Fruit fly (Drosophila melanogaster) whole organism, embryonic: ENCODE results near the gene DNAlig4.

Experiments
- Atf6 ChIP-seq: fragments of 200-800 bp; sonication (Bioruptor generic); IDR thresholded peaks from 2 replicates; pipeline ENCODE4 v1.3.6; 2022; ENCODE audit warnings: missing biosample characterization, missing genetic modification characterization
- CG10366 ChIP-seq: fragments of 200-800 bp; sonication (Bioruptor generic); IDR thresholded peaks from 2 replicates; pipeline ENCODE4 v1.3.6; 2022; ENCODE audit warnings: missing biosample characterization, missing genetic modification characterization
- CG10543 ChIP-seq: fragments of 200-800 bp; sonication (Bioruptor generic); optimal IDR thresholded peaks from 3 replicates; lab custom pipeline; 2017; ENCODE audit warnings: missing biosample characterization, mild to moderate bottlenecking, missing genetic modification characterization, moderate library complexity
- CG11456 ChIP-seq: fragments of 200-800 bp; sonication (Bioruptor generic); IDR thresholded peaks from 3 replicates; pipeline ENCODE4 v1.3.6; 2022; ENCODE audit warnings: missing biosample characterization, missing genetic modification characterization
- CG11723 ChIP-seq: fragments of 200-800 bp; sonication (Bioruptor generic); optimal IDR thresholded peaks from 2 replicates; lab custom pipeline; 2017; ENCODE audit warnings: missing biosample characterization, mild to moderate bottlenecking, missing genetic modification characterization
- CG12299 ChIP-seq: fragments of 200-800 bp; sonication (Bioruptor generic); optimal IDR thresholded peaks from 2 replicates; lab custom pipeline; 2018; ENCODE audit warnings: missing biosample characterization, mild to moderate bottlenecking, missing genetic modification characterization
- CG16815 ChIP-seq: fragments of 200-800 bp; sonication (Bioruptor generic); optimal IDR thresholded peaks from 3 replicates; lab custom pipeline; 2017; ENCODE audit warnings: missing biosample characterization, mild to moderate bottlenecking, missing genetic modification characterization
- CG17912 ChIP-seq: fragments of 200-800 bp; sonication (Bioruptor generic); optimal IDR thresholded peaks from 2 replicates; lab custom pipeline; 2018; ENCODE audit warnings: missing biosample characterization, mild to moderate bottlenecking, missing genetic modification characterization
- CG18764 ChIP-seq: fragments of 200-800 bp; sonication (Bioruptor generic); optimal IDR thresholded peaks from 3 replicates; lab custom pipeline; 2016; ENCODE audit warnings: missing biosample characterization, missing genetic modification characterization
- CG2120 ChIP-seq: fragments of 200-800 bp; sonication (Bioruptor generic); optimal IDR thresholded peaks from 3 replicates; lab custom pipeline; 2016; ENCODE audit warnings: missing biosample characterization, missing genetic modification characterization
- CG2712 ChIP-seq: fragments of 200-800 bp; optimal IDR thresholded peaks from 3 replicates; lab custom pipeline; 2019; ENCODE audit warnings: missing biosample characterization, mild to moderate bottlenecking, missing genetic modification characterization, moderate library complexity
- CG30020 ChIP-seq: fragments of 200-800 bp; optimal IDR thresholded peaks from 2 replicates; lab custom pipeline; 2019; ENCODE audit warnings: missing biosample characterization, mild to moderate bottlenecking, missing genetic modification characterization, moderate library complexity
- CG30403 ChIP-seq: fragments of 200-800 bp; sonication (Bioruptor generic); optimal IDR thresholded peaks from 3 replicates; lab custom pipeline; 2016; ENCODE audit warnings: missing biosample characterization, missing genetic modification characterization
- CG34376 ChIP-seq: fragments of 200-800 bp; sonication (Bioruptor generic); optimal IDR thresholded peaks from 2 replicates; lab custom pipeline; 2018; ENCODE audit warnings: missing biosample characterization, mild to moderate bottlenecking, missing genetic modification characterization
- CG3838 ChIP-seq: fragments of 200-800 bp; sonication (Bioruptor generic); optimal IDR thresholded peaks from 3 replicates; lab custom pipeline; 2016; ENCODE audit warnings: missing biosample characterization, missing genetic modification characterization
- CG42726 ChIP-seq: fragments of 200-800 bp; sonication (Bioruptor generic); IDR thresholded peaks from 2 replicates; pipeline ENCODE4 v1.3.6; 2022; ENCODE audit warnings: missing biosample characterization, missing genetic modification characterization; ENCODE audit not compliant: partially characterized antibody
- CG4617 ChIP-seq: fragments of 200-800 bp; sonication (Bioruptor generic); optimal IDR thresholded peaks from 3 replicates; lab custom pipeline; 2016; ENCODE audit warnings: missing biosample characterization, missing genetic modification characterization, borderline replicate concordance
- CG5245 ChIP-seq: fragments of 200-800 bp; sonication (Bioruptor generic); optimal IDR thresholded peaks from 3 replicates; lab custom pipeline; 2016; ENCODE audit warnings: missing biosample characterization, missing genetic modification characterization
- CG6272 ChIP-seq: fragments of 200-800 bp; sonication (Bioruptor generic); IDR thresholded peaks from 2 replicates; pipeline ENCODE4 v1.3.6; 2022; ENCODE audit warnings: missing biosample characterization, missing genetic modification characterization
- CG6654 ChIP-seq: fragments of 200-800 bp; sonication (Bioruptor generic); optimal IDR thresholded peaks from 2 replicates; lab custom pipeline; 2017; ENCODE audit warnings: missing biosample characterization, mild to moderate bottlenecking, missing genetic modification characterization
- CG8089 ChIP-seq: fragments of 200-800 bp; sonication (Bioruptor generic); optimal IDR thresholded peaks from 3 replicates; lab custom pipeline; 2016; ENCODE audit warnings: missing biosample characterization, missing genetic modification characterization
- CG8359 ChIP-seq: fragments of 200-800 bp; sonication (Bioruptor generic); optimal IDR thresholded peaks from 2 replicates; lab custom pipeline; 2017; ENCODE audit warnings: missing biosample characterization, mild to moderate bottlenecking, missing genetic modification characterization, borderline replicate concordance
- CG9215 ChIP-seq: fragments of 200-800 bp; sonication (Bioruptor generic); IDR thresholded peaks from 2 replicates; pipeline ENCODE4 v1.3.6; 2022; ENCODE audit warnings: missing biosample characterization, missing genetic modification characterization
- Dp ChIP-seq: fragments of 200-800 bp; sonication (Bioruptor generic); optimal IDR thresholded peaks from 2 replicates; lab custom pipeline; 2018; ENCODE audit warnings: missing biosample characterization, mild to moderate bottlenecking, missing genetic modification characterization, moderate library complexity
- GATAe ChIP-seq: fragments of 200-800 bp; sonication (Bioruptor generic); conservative IDR thresholded peaks from 2 replicates; pipeline ENCODE4 v1.3.6; 2022; ENCODE audit warnings: missing biosample characterization, missing genetic modification characterization
- HLH3B ChIP-seq: fragments of 200-800 bp; sonication (Bioruptor generic); IDR thresholded peaks from 2 replicates; pipeline ENCODE4 v1.3.6; 2022; ENCODE audit warnings: missing biosample characterization, missing genetic modification characterization
- HmgD ChIP-seq: fragments of 200-800 bp; sonication (Bioruptor generic); optimal IDR thresholded peaks from 3 replicates; lab custom pipeline; 2016; ENCODE audit warnings: missing biosample characterization, missing genetic modification characterization
- Hr39 ChIP-seq: fragments of >200 bp; optimal IDR thresholded peaks from 2 replicates; lab custom pipeline; 2017
- Med ChIP-seq: fragments of 200-800 bp; sonication (Bioruptor generic); peaks from one replicate; lab custom pipeline; 2016; ENCODE audit warnings: missing biosample characterization, missing genetic modification characterization, mild to moderate bottlenecking, inconsistent platforms, moderate library complexity
- Meics ChIP-seq: fragments of 200-800 bp; sonication (Bioruptor generic); optimal IDR thresholded peaks from 2 replicates; lab custom pipeline; 2017; ENCODE audit warnings: missing biosample characterization, mild to moderate bottlenecking, missing genetic modification characterization
- Myb ChIP-seq: fragments of 200-800 bp; sonication (Bioruptor generic); optimal IDR thresholded peaks from 2 replicates; lab custom pipeline; 2016; ENCODE audit warnings: missing biosample characterization, missing genetic modification characterization
- Oaz ChIP-seq: fragments of 200-800 bp; sonication (Bioruptor generic); IDR thresholded peaks from 2 replicates; pipeline ENCODE4 v1.3.6; 2022; ENCODE audit warnings: missing biosample characterization, missing genetic modification characterization
- Optix ChIP-seq: fragments of 200-800 bp; sonication (Bioruptor generic); IDR thresholded peaks from 3 replicates; pipeline ENCODE4 v1.3.6; 2022; ENCODE audit warnings: missing biosample characterization, missing genetic modification characterization
- Pdp1 ChIP-seq, 2 experiments: fragments of 200-800 bp; sonication (Bioruptor generic); optimal IDR thresholded peaks; 3 replicates each; lab custom pipeline; 2016; ENCODE audit warnings: missing biosample characterization in 2 of 2, missing genetic modification characterization in 2 of 2, mild to moderate bottlenecking in 1 of 2, moderate library complexity in 1 of 2
- YL-1 ChIP-seq: fragments of 200-800 bp; sonication (Bioruptor generic); optimal IDR thresholded peaks from 3 replicates; lab custom pipeline; 2017; ENCODE audit warnings: missing biosample characterization, mild to moderate bottlenecking, missing genetic modification characterization
- br ChIP-seq: fragments of >200 bp; optimal IDR thresholded peaks from 2 replicates; lab custom pipeline; 2017
- dmrt11E ChIP-seq: fragments of 200-800 bp; sonication (Bioruptor generic); optimal IDR thresholded peaks from 3 replicates; lab custom pipeline; 2018; ENCODE audit warnings: missing biosample characterization, mild to moderate bottlenecking, missing genetic modification characterization, moderate library complexity
- eyg ChIP-seq: fragments of 200-800 bp; sonication (Bioruptor generic); optimal IDR thresholded peaks from 3 replicates; lab custom pipeline; 2016; ENCODE audit warnings: missing biosample characterization, missing genetic modification characterization
- gce ChIP-seq: fragments of 200-800 bp; sonication (Bioruptor generic); IDR thresholded peaks from 3 replicates; pipeline ENCODE4 v1.3.6; 2022; ENCODE audit warnings: missing biosample characterization, missing genetic modification characterization
- grn ChIP-seq: fragments of 200-800 bp; sonication (Bioruptor generic); optimal IDR thresholded peaks from 3 replicates; lab custom pipeline; 2017; ENCODE audit warnings: missing biosample characterization, missing genetic modification characterization
- insv ChIP-seq, 2 experiments: fragments of 200-800 bp; sonication (Bioruptor generic); optimal IDR thresholded peaks; 3 replicates each; lab custom pipeline; 2016 to 2018; ENCODE audit warnings: missing biosample characterization in 2 of 2, missing genetic modification characterization in 2 of 2
- nau ChIP-seq: fragments of 200-800 bp; sonication (Bioruptor generic); optimal IDR thresholded peaks from 3 replicates; lab custom pipeline; 2017; ENCODE audit warnings: missing biosample characterization, mild to moderate bottlenecking, missing genetic modification characterization, missing genetic modification reagents
- nerfin-1 ChIP-seq: fragments of 200-800 bp; sonication (Bioruptor generic); optimal IDR thresholded peaks from 3 replicates; lab custom pipeline; 2019; ENCODE audit warnings: missing biosample characterization, mild to moderate bottlenecking, missing genetic modification characterization, moderate library complexity
- pfk ChIP-seq: fragments of 200-800 bp; sonication (Bioruptor generic); optimal IDR thresholded peaks from 2 replicates; lab custom pipeline; 2018; ENCODE audit warnings: missing biosample characterization, mild to moderate bottlenecking, missing genetic modification characterization, moderate library complexity
- phol ChIP-seq: fragments of 200-800 bp; sonication (Bioruptor generic); optimal IDR thresholded peaks from 3 replicates; lab custom pipeline; 2018; ENCODE audit warnings: missing biosample characterization, mild to moderate bottlenecking, missing genetic modification characterization, moderate library complexity
- pnt ChIP-seq: fragments of 200-800 bp; sonication (Bioruptor generic); optimal IDR thresholded peaks from 3 replicates; lab custom pipeline; 2016; ENCODE audit warnings: missing biosample characterization, missing genetic modification characterization
- pros ChIP-seq: fragments of 200-800 bp; sonication (Bioruptor generic); optimal IDR thresholded peaks from 3 replicates; lab custom pipeline; 2019; ENCODE audit warnings: missing biosample characterization, mild to moderate bottlenecking, missing genetic modification characterization, moderate library complexity
- pzg ChIP-seq: fragments of 200-800 bp; sonication (Bioruptor generic); optimal IDR thresholded peaks from 3 replicates; lab custom pipeline; 2018; ENCODE audit warnings: missing biosample characterization, mild to moderate bottlenecking, missing genetic modification characterization, moderate library complexity
- ro ChIP-seq: fragments of 200-800 bp; sonication (Bioruptor generic); IDR thresholded peaks from 2 replicates; pipeline ENCODE4 v1.3.6; 2022; ENCODE audit warnings: missing biosample characterization, missing genetic modification characterization
- tio ChIP-seq: fragments of 200-800 bp; sonication (Bioruptor generic); optimal IDR thresholded peaks from 2 replicates; lab custom pipeline; 2017; ENCODE audit warnings: missing biosample characterization, missing genetic modification characterization, inconsistent platforms
- trh ChIP-seq: fragments of 200-800 bp; sonication (Bioruptor generic); optimal IDR thresholded peaks from 2 replicates; lab custom pipeline; 2016; ENCODE audit warnings: missing biosample characterization, missing genetic modification characterization
- zen2 ChIP-seq: fragments of 200-800 bp; sonication (Bioruptor generic); IDR thresholded peaks from 3 replicates; pipeline ENCODE4 v1.3.6; 2022; ENCODE audit warnings: missing biosample characterization, missing genetic modification characterization; ENCODE audit not compliant: partially characterized antibody

DNAlig4 gene

dm6 chrX:13643961-13644360 lies 23.6 kb downstream of the DNAlig4 start (continued):
- no peak for TF ChIP-seq ro (GFP tag; lab: Robert Waterston, UW)
- peak; percentile 54 for TF ChIP-seq CG30403
- no peak for TF ChIP-seq pfk (GFP tag; lab: Kevin White, UChicago)
- TF ChIP-seq CG18764, result peak; percentile 44
- TF ChIP-seq GATAe, result no peak
- TF ChIP-seq CG3838 (GFP tag; lab: Kevin White, UChicago), result no peak
- peak; percentile 40; the same call in 1 of the 3 replicates for TF ChIP-seq Optix (GFP tag; lab: Robert Waterston, UW)
- peak; percentile 46 for TF ChIP-seq pnt
- TF ChIP-seq pros (GFP tag; lab: Kevin White, UChicago), result no peak
- TF ChIP-seq CG4617 (GFP tag; lab: Kevin White, UChicago), result no peak
- no peak for TF ChIP-seq nerfin-1 (tag; lab: Kevin White, UChicago)
- peak; percentile 59 for TF ChIP-seq CG2712 (tag; lab: Kevin White, UChicago)
- no peak for TF ChIP-seq CG17912
- no peak for TF ChIP-seq Dp (GFP tag; lab: Kevin White, UChicago)
- no peak for TF ChIP-seq CG12299 (tag; lab: Kevin White, UChicago)
- TF ChIP-seq CG8089, result peak; percentile 46
- TF ChIP-seq CG6272 (GFP tag; lab: Robert Waterston, UW), result peak; percentile 37; the same call in 1 of the 2 replicates
- no peak for TF ChIP-seq HmgD
- TF ChIP-seq phol (tag; lab: Kevin White, UChicago), result peak; percentile 63
- no peak for TF ChIP-seq Hr39 (lab: Kevin White, UChicago)
- peak; percentile 50 for TF ChIP-seq grn
- peak; percentile 54 for TF ChIP-seq HLH3B (GFP tag; lab: Robert Waterston, UW)
- no peak for TF ChIP-seq tio (GFP tag; lab: Kevin White, UChicago)
- peak; percentile 87 for TF ChIP-seq Med (GFP tag; lab: Kevin White, UChicago)
- peak; percentile 13 for TF ChIP-seq nau
- TF ChIP-seq Myb, result no peak
- TF ChIP-seq CG30020 (tag; lab: Kevin White, UChicago), result no peak
- no peak for TF ChIP-seq CG10543
- no peak for TF ChIP-seq CG6654
- no peak for TF ChIP-seq pzg (GFP tag; lab: Kevin White, UChicago)
- TF ChIP-seq CG9215 (GFP tag; lab: Robert Waterston, UW), result no peak
- peak; percentile 38 for TF ChIP-seq CG2120 (GFP tag; lab: Kevin White, UChicago)
- TF ChIP-seq Meics (GFP tag; lab: Kevin White, UChicago), result peak; percentile 51
- TF ChIP-seq CG42726, result no peak
- TF ChIP-seq Oaz (GFP tag; lab: Robert Waterston, UW), result peak; percentile 30; the same call in 1 of the 2 replicates
- peak; percentile 28 for TF ChIP-seq CG10366 (GFP tag; lab: Robert Waterston, UW)
- TF ChIP-seq zen2 (GFP tag; lab: Robert Waterston, UW), result no peak
- TF ChIP-seq Pdp1 (GFP tag; optimal IDR thresholded peaks at IDR 0.05; lab: Kevin White, UChicago), result peak; percentile 26 to 61
- no peak for TF ChIP-seq insv (GFP tag; optimal IDR thresholded peaks at IDR 0.05; lab: Kevin White, UChicago)
- no peak for TF ChIP-seq CG8359
- TF ChIP-seq trh (GFP tag; lab: Kevin White, UChicago), result no peak
- TF ChIP-seq gce, result 0 out of 3 replicates have a peak, but pooled peaks have one; percentile 23
- no peak for TF ChIP-seq YL-1 (GFP tag; lab: Kevin White, UChicago)
- TF ChIP-seq CG5245 (GFP tag; lab: Kevin White, UChicago), result peak; percentile 57
- no peak for TF ChIP-seq br (lab: Kevin White, UChicago)
- no peak for TF ChIP-seq CG16815 (GFP tag; lab: Kevin White, UChicago)
- TF ChIP-seq CG34376 (GFP tag; lab: Kevin White, UChicago), result peak; percentile 68
- no peak for TF ChIP-seq CG11723
- peak; percentile 67 for TF ChIP-seq CG11456
- TF ChIP-seq eyg (GFP tag; lab: Kevin White, UChicago), result no peak
- TF ChIP-seq dmrt11E (tag; lab: Kevin White, UChicago), result peak; percentile 32
- TF ChIP-seq Atf6 (GFP tag; lab: Robert Waterston, UW), result peak; percentile 71; the same call in 1 of the 2 replicates
